Fruit fly (Drosophila melanogaster) whole organism, larva: ENCODE results near the gene lsn.

Experiments used
- noc ChIP-seq: fragments of 200-800 bp; sonication (Bioruptor generic); optimal IDR thresholded peaks from 3 replicates; lab custom pipeline; 2019; ENCODE audit warnings: missing biosample characterization, mild to moderate bottlenecking, missing genetic modification characterization, moderate library complexity

lsn gene

dm6 chr3R:21848987-21849442 is 16.0 kb upstream of the lsn start:
- peak; percentile 52 for TF ChIP-seq noc

- TF ChIP-seq noc: no peak
Measured at dm6 chr3R:21849988-21850460, 14.9 kb upstream of the lsn start.

- TF ChIP-seq noc: no peak
Measured at dm6 chr3R:21851592-21852578, 13.1 kb upstream of the lsn start.

dm6 chr3R:21852579-21853233 is 12.3 kb upstream of the lsn start:
- peak; percentile 23 for TF ChIP-seq noc

- TF ChIP-seq noc: no peak
Measured at dm6 chr3R:21853618-21854573, 11.1 kb upstream of the lsn start.

dm6 chr3R:21854574-21855468 is 10.1 kb upstream of the lsn start:
- no peak for TF ChIP-seq noc

dm6 chr3R:21855469-21855826 is 9.5 kb upstream of the lsn start:
- no peak for TF ChIP-seq noc

dm6 chr3R:21856098-21856872 is 8.7 kb upstream of the lsn start, which contains the start of gene glec:
TSS of gene glec (minus strand) at chr3R:21856266.
- peak; percentile 19 for TF ChIP-seq noc

dm6 chr3R:21856873-21857243 is 8.1 kb upstream of the lsn start:
- TF ChIP-seq noc: no peak

dm6 chr3R:21857509-21857908 is 7.5 kb upstream of the lsn start:
- TF ChIP-seq noc: no peak

- TF ChIP-seq noc: no peak
Measured at dm6 chr3R:21858290-21858875, 6.6 kb upstream of the lsn start.

- no peak for TF ChIP-seq noc
Measured at dm6 chr3R:21859509-21859908, 5.5 kb upstream of the lsn start.

dm6 chr3R:21862137-21862850 is 2.7 kb upstream of the lsn start:
- TF ChIP-seq noc: no peak

dm6 chr3R:21862868-21863267 is 2.1 kb upstream of the lsn start:
- TF ChIP-seq noc: no peak
